Worm (Caenorhabditis elegans) whole organism, L3 larva: ENCODE data around the gene dao-3.

ENCODE experiments used
- R02D3.7 ChIP-seq: fragments of 150-350 bp; optimal IDR thresholded peaks from 2 replicates; lab custom pipeline; 2014; ENCODE audit warnings: missing biosample characterization, missing genetic modification characterization
- ZK546.5 ChIP-seq: sonication (generic microtip); optimal IDR thresholded peaks from 2 replicates; lab custom pipeline; 2017; ENCODE audit warnings: missing biosample characterization, missing genetic modification characterization
- aly-2 ChIP-seq: fragments of 150-350 bp; optimal IDR thresholded peaks from 2 replicates; lab custom pipeline; 2014; ENCODE audit warnings: missing biosample characterization, missing genetic modification characterization
- ama-1 ChIP-seq: fragments of 150-350 bp; optimal IDR thresholded peaks from 2 replicates; lab custom pipeline; 2018
- ceh-16 ChIP-seq: sonication (generic microtip); optimal IDR thresholded peaks from 2 replicates; lab custom pipeline; 2017; ENCODE audit warnings: missing biosample characterization, missing genetic modification characterization
- ceh-28 ChIP-seq: fragments of 150-350 bp; optimal IDR thresholded peaks from 2 replicates; lab custom pipeline; 2014; ENCODE audit warnings: missing biosample characterization, missing genetic modification reagents, missing genetic modification characterization
- ceh-82 ChIP-seq: fragments of 150-350 bp; optimal IDR thresholded peaks from 2 replicates; lab custom pipeline; 2014; ENCODE audit warnings: missing biosample characterization, missing genetic modification characterization
- ceh-9 ChIP-seq: sonication (generic microtip); optimal IDR thresholded peaks from 2 replicates; lab custom pipeline; 2018; ENCODE audit warnings: missing biosample characterization, missing genetic modification characterization
- daf-12 ChIP-seq: fragments of 150-350 bp; optimal IDR thresholded peaks from 2 replicates; lab custom pipeline; 2014; ENCODE audit warnings: missing biosample characterization, missing genetic modification reagents, missing genetic modification characterization
- egl-27 ChIP-seq: sonication (generic microtip); optimal IDR thresholded peaks from 4 replicates; lab custom pipeline; 2017; ENCODE audit warnings: missing biosample characterization, missing genetic modification reagents, missing genetic modification characterization
- egl-5 ChIP-seq: fragments of 150-350 bp; optimal IDR thresholded peaks from 2 replicates; lab custom pipeline; 2017; ENCODE audit warnings: missing biosample characterization, missing genetic modification reagents, missing genetic modification characterization, inconsistent platforms
- elt-1 ChIP-seq: fragments of 150-350 bp; optimal IDR thresholded peaks from 2 replicates; lab custom pipeline; 2014; ENCODE audit warnings: missing biosample characterization, missing genetic modification characterization
- elt-3 ChIP-seq, 3 experiments: fragments of 150-350 bp in 1 of 3; sonication (generic microtip) in 2 of 3; optimal IDR thresholded peaks; 2 replicates in 2 of 3; 4 replicates in 1 of 3; lab custom pipeline; 2014 to 2017; ENCODE audit warnings: missing biosample characterization in 3 of 3, missing genetic modification characterization in 3 of 3
- eor-1 ChIP-seq, 2 experiments: fragments of 150-350 bp; optimal IDR thresholded peaks; 2 replicates each; lab custom pipeline; 2014 to 2018; ENCODE audit warnings: missing biosample characterization in 2 of 2, missing genetic modification characterization in 2 of 2
- fkh-10 ChIP-seq: sonication (generic microtip); optimal IDR thresholded peaks from 2 replicates; lab custom pipeline; 2017; ENCODE audit warnings: missing biosample characterization, missing genetic modification reagents, missing genetic modification characterization
- fkh-2 ChIP-seq: fragments of 150-350 bp; optimal IDR thresholded peaks from 2 replicates; lab custom pipeline; 2014; ENCODE audit warnings: missing biosample characterization, missing genetic modification reagents, missing genetic modification characterization
- fos-1 ChIP-seq: fragments of 150-350 bp; optimal IDR thresholded peaks from 2 replicates; lab custom pipeline; 2014; ENCODE audit warnings: missing biosample characterization, missing genetic modification characterization
- hmg-11 ChIP-seq: sonication (generic microtip); optimal IDR thresholded peaks from 2 replicates; lab custom pipeline; 2016; ENCODE audit warnings: missing genetic modification characterization, missing compliant biosample characterization
- jun-1 ChIP-seq: fragments of 150-350 bp; optimal IDR thresholded peaks from 2 replicates; lab custom pipeline; 2014; ENCODE audit warnings: missing biosample characterization, missing genetic modification reagents, missing genetic modification characterization
- lin-39 ChIP-seq: fragments of 150-350 bp; optimal IDR thresholded peaks from 2 replicates; lab custom pipeline; 2018; ENCODE audit warnings: missing biosample characterization, missing genetic modification reagents, missing genetic modification characterization
- lsy-12 ChIP-seq: sonication (generic microtip); optimal IDR thresholded peaks from 2 replicates; lab custom pipeline; 2016; ENCODE audit warnings: mild to moderate bottlenecking, missing genetic modification characterization, missing compliant biosample characterization
- mdl-1 ChIP-seq: fragments of 150-350 bp; optimal IDR thresholded peaks from 2 replicates; lab custom pipeline; 2014; ENCODE audit warnings: missing biosample characterization, missing genetic modification characterization
- mml-1 ChIP-seq: fragments of 150-350 bp; sonication (generic microtip); optimal IDR thresholded peaks from 3 replicates; lab custom pipeline; 2014; ENCODE audit warnings: missing biosample characterization, missing genetic modification characterization
- nhr-11 ChIP-seq: fragments of 150-350 bp; optimal IDR thresholded peaks from 2 replicates; lab custom pipeline; 2014; ENCODE audit warnings: missing biosample characterization, missing genetic modification characterization
- nhr-23 ChIP-seq: fragments of 150-350 bp; optimal IDR thresholded peaks from 2 replicates; lab custom pipeline; 2014; ENCODE audit warnings: missing biosample characterization, missing genetic modification reagents, missing genetic modification characterization
- nhr-25 ChIP-seq: sonication (generic microtip); optimal IDR thresholded peaks from 2 replicates; lab custom pipeline; 2017; ENCODE audit warnings: missing biosample characterization, missing genetic modification characterization
- nhr-28 ChIP-seq: fragments of 150-350 bp; optimal IDR thresholded peaks from 2 replicates; lab custom pipeline; 2014; ENCODE audit warnings: missing biosample characterization, missing genetic modification characterization
- nhr-67 ChIP-seq: fragments of 150-350 bp; optimal IDR thresholded peaks from 2 replicates; lab custom pipeline; 2014; ENCODE audit warnings: missing biosample characterization, missing genetic modification characterization
- nhr-76 ChIP-seq: fragments of 150-350 bp; sonication (generic microtip); optimal IDR thresholded peaks from 5 replicates; lab custom pipeline; 2014; ENCODE audit warnings: missing biosample characterization, missing genetic modification characterization
- nhr-77 ChIP-seq: fragments of 150-350 bp; optimal IDR thresholded peaks from 2 replicates; lab custom pipeline; 2014; ENCODE audit warnings: missing biosample characterization, missing genetic modification characterization
- pha-4 ChIP-seq: fragments of 150-350 bp; optimal IDR thresholded peaks from 2 replicates; lab custom pipeline; 2014; ENCODE audit warnings: missing biosample characterization, missing genetic modification reagents, missing genetic modification characterization
- sea-2 ChIP-seq: fragments of 150-350 bp; sonication (generic microtip); optimal IDR thresholded peaks from 4 replicates; lab custom pipeline; 2014; ENCODE audit warnings: missing biosample characterization, missing genetic modification reagents, missing genetic modification characterization
- snpc-4 ChIP-seq: fragments of 150-350 bp; optimal IDR thresholded peaks from 2 replicates; lab custom pipeline; 2014; ENCODE audit warnings: missing biosample characterization, missing genetic modification characterization
- tbx-2 ChIP-seq: sonication (generic microtip); optimal IDR thresholded peaks from 2 replicates; lab custom pipeline; 2016; ENCODE audit warnings: mild to moderate bottlenecking, missing genetic modification characterization, missing compliant biosample characterization
- zag-1 ChIP-seq: fragments of 150-350 bp; optimal IDR thresholded peaks from 2 replicates; lab custom pipeline; 2014; ENCODE audit warnings: missing biosample characterization, missing genetic modification characterization
- ztf-11 ChIP-seq: fragments of 150-350 bp; optimal IDR thresholded peaks from 2 replicates; lab custom pipeline; 2014; ENCODE audit warnings: missing biosample characterization, missing genetic modification characterization
- ztf-4 ChIP-seq: fragments of 150-350 bp; optimal IDR thresholded peaks from 2 replicates; lab custom pipeline; 2014; ENCODE audit warnings: missing biosample characterization, missing genetic modification characterization

Gene dao-3

DNA sequence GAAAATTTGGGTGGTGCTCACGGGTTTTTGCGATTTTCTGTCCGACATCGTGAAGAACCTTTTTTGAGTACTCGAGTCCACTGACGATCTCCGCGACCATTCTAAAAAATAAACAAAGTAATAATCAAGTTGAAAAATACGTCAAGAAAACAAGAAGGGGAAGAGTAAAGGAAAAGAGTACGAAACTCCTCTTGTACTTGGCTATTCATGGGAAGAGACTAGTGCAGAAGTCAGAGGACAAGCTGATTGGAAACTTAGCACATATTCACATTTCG lies at the start of gene dao-3:
dao-3 (minus strand) TSS at position 101 of the 275 bp plus-strand sequence.
- no peak for TF ChIP-seq elt-1
- no peak for TF ChIP-seq daf-12 (tag; lab: Kevin White, UChicago)
- no peak for TF ChIP-seq nhr-67
- TF ChIP-seq ceh-9 = no peak
- TF ChIP-seq egl-27 (tag; lab: Kevin White, UChicago) = no peak
- no peak for TF ChIP-seq nhr-25 (tag; lab: Kevin White, UChicago)
- no peak for TF ChIP-seq nhr-77
- TF ChIP-seq nhr-23 (tag; lab: Kevin White, UChicago) = no peak
- no peak for TF ChIP-seq fos-1 (tag; lab: Kevin White, UChicago)
- TF ChIP-seq fkh-2 (tag; lab: Kevin White, UChicago) = no peak
- TF ChIP-seq egl-5 (tag; lab: Kevin White, UChicago) = no peak
- TF ChIP-seq fkh-10 (GFP tag; lab: Kevin White, UChicago) = no peak
- no peak for TF ChIP-seq elt-3 (tag; optimal IDR thresholded peaks at IDR 0.05; lab: Kevin White, UChicago)
- TF ChIP-seq ztf-11 (tag; lab: Kevin White, UChicago) = no peak
- no peak for TF ChIP-seq lin-39 (tag; lab: Kevin White, UChicago)
- no peak for TF ChIP-seq ztf-4 (tag; lab: Kevin White, UChicago)
- TF ChIP-seq snpc-4 = no peak

DNA sequence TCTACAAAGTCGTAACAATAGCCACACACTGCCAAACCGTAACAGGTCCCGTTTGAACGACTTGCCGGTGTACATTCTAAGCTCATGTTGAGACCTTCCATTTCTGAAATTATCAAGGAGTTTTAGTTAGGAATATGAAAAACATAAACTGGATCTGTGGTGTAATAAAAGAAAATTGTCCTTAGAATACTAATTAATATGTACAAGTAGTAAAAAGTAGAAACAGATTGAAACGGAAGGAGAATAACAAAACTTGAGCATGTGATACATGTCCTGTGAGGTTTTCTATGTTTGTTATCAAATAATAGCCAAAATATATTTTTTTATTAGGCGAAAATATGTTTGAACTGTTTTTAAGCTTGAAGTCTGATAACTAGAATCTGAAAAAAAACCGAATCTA lies 43.2 kb upstream of the dao-3 start, which contains the start of gene frpr-1:
frpr-1 (minus strand) TSS at position 101 of the 400 bp plus-strand sequence.
- TF ChIP-seq zag-1 (tag; lab: Kevin White, UChicago) (no peak), fkh-2 (tag; lab: Kevin White, UChicago) (no peak), ama-1 (lab: Kevin White, UChicago) (no peak), jun-1 (tag; lab: Kevin White, UChicago) (no peak), nhr-67 (no peak), hmg-11 (no peak), snpc-4 (no peak), ceh-16 (no peak), lsy-12 (tag; lab: Kevin White, UChicago) (no peak), mml-1 (no peak), lin-39 (tag; lab: Kevin White, UChicago) (no peak), eor-1 (tag; optimal IDR thresholded peaks at IDR 0.05; lab: Kevin White, UChicago) (no peak), ceh-9 (no peak), R02D3.7 (tag; lab: Kevin White, UChicago) (no peak), aly-2 (tag; lab: Kevin White, UChicago) (no peak), tbx-2 (no peak), egl-27 (tag; lab: Kevin White, UChicago) (no peak)

DNA sequence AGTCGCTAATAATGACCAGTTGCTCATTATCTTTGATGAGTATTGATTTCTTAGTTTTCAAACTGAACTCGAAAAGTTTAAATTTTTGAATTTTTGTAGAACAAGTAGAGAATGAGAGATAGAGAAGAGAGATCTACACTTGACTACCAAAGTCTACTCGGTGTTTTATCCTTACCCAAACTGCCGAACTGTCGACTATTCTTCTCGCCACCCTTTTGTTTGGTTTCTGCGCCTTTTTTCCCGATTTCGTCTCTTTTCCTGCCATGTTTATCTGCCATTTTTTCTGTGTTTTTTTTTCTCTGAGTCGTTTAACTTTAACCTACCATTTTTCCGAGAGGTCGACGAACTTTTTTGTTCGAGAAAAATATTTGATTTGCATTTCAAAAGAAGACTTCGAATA lies 36.8 kb upstream of the dao-3 start, which contains the start of gene C02B8.12:
C02B8.12 (minus strand) TSS at position 175 of the 400 bp plus-strand sequence.
- TF ChIP-seq nhr-28 (tag; lab: Kevin White, UChicago) (no peak), mml-1 (no peak), pha-4 (tag; lab: Kevin White, UChicago) (peak; percentile 37)
- TF ChIP-seq, all 47 proteins: peak for 1

- TF ChIP-seq mdl-1 (tag; lab: Kevin White, UChicago) = no peak
- no peak for TF ChIP-seq ZK546.5 (tag; lab: Kevin White, UChicago)
- no peak for TF ChIP-seq jun-1 (tag; lab: Kevin White, UChicago)
- TF ChIP-seq elt-1 = no peak
- no peak for TF ChIP-seq ama-1 (lab: Kevin White, UChicago)
- no peak for TF ChIP-seq nhr-76 (tag; lab: Kevin White, UChicago)
- no peak for TF ChIP-seq nhr-67
- TF ChIP-seq sea-2 = no peak
- TF ChIP-seq nhr-11 (tag; lab: Kevin White, UChicago) = no peak
- no peak for TF ChIP-seq nhr-23 (tag; lab: Kevin White, UChicago)
- no peak for TF ChIP-seq snpc-4
- TF ChIP-seq ceh-28 (tag; lab: Kevin White, UChicago) = no peak
- no peak for TF ChIP-seq ceh-16
- TF ChIP-seq ceh-82 (tag; lab: Kevin White, UChicago) = no peak
- no peak for TF ChIP-seq R02D3.7 (tag; lab: Kevin White, UChicago)
- TF ChIP-seq fkh-2 (tag; lab: Kevin White, UChicago) = no peak
- no peak for TF ChIP-seq ztf-11 (tag; lab: Kevin White, UChicago)
- no peak for TF ChIP-seq elt-3 (tag; optimal IDR thresholded peaks at IDR 0.05; lab: Kevin White, UChicago)
- TF ChIP-seq eor-1 (tag; optimal IDR thresholded peaks at IDR 0.05; lab: Kevin White, UChicago) = no peak
- no peak for TF ChIP-seq zag-1 (tag; lab: Kevin White, UChicago)
These were observed 33.9 kb upstream of the dao-3 start for ce11 chrX:8120281-8120680.
